Worm (Caenorhabditis elegans) whole organism, mixed stage, embryonic: ENCODE data around the gene ZC443.2.

ENCODE experiments used
- M03D4.4 ChIP-seq: sonication (generic microtip); optimal IDR thresholded peaks from 2 replicates; lab custom pipeline; 2017; ENCODE audit warnings: mild to moderate bottlenecking, missing genetic modification characterization, missing compliant biosample characterization
- bed-3 ChIP-seq: fragments of 200-800 bp; sonication (Bioruptor generic); optimal IDR thresholded peaks from 3 replicates; lab custom pipeline; 2018; ENCODE audit warnings: mild to moderate bottlenecking, missing genetic modification characterization, moderate library complexity, missing compliant biosample characterization
- blmp-1 ChIP-seq: fragments of 150-350 bp; optimal IDR thresholded peaks from 2 replicates; lab custom pipeline; 2014; ENCODE audit warnings: missing biosample characterization, missing genetic modification characterization
- ceh-39 ChIP-seq: fragments of 150-350 bp; optimal IDR thresholded peaks from 2 replicates; lab custom pipeline; 2014; ENCODE audit warnings: missing biosample characterization, missing genetic modification characterization
- ceh-43 ChIP-seq: fragments of 200-800 bp; sonication (Bioruptor generic); optimal IDR thresholded peaks from 2 replicates; lab custom pipeline; 2018; ENCODE audit warnings: mild to moderate bottlenecking, missing genetic modification characterization, moderate library complexity, missing compliant biosample characterization
- ceh-83 ChIP-seq: fragments of 200-800 bp; sonication (Bioruptor generic); optimal IDR thresholded peaks from 2 replicates; lab custom pipeline; 2018; ENCODE audit warnings: mild to moderate bottlenecking, missing genetic modification characterization, missing compliant biosample characterization
- ces-1 ChIP-seq: fragments of 150-350 bp; optimal IDR thresholded peaks from 2 replicates; lab custom pipeline; 2014; ENCODE audit warnings: missing biosample characterization, missing genetic modification reagents, missing genetic modification characterization
- cnd-1 ChIP-seq: fragments of 200-800 bp; sonication (Bioruptor generic); optimal IDR thresholded peaks from 2 replicates; lab custom pipeline; 2018; ENCODE audit warnings: mild to moderate bottlenecking, missing genetic modification characterization, missing compliant biosample characterization
- drap-1 ChIP-seq: fragments of 200-800 bp; sonication (Bioruptor generic); optimal IDR thresholded peaks from 3 replicates; lab custom pipeline; 2018; ENCODE audit warnings: mild to moderate bottlenecking, missing genetic modification characterization, missing compliant biosample characterization
- elt-1 ChIP-seq: sonication (generic microtip); optimal IDR thresholded peaks from 2 replicates; lab custom pipeline; 2017; ENCODE audit warnings: missing genetic modification characterization, mild to moderate bottlenecking, missing compliant biosample characterization, antibody characterized with exemption, moderate library complexity, borderline replicate concordance; ENCODE audit not compliant: insufficient read depth
- elt-3 ChIP-seq: fragments of 150-350 bp; optimal IDR thresholded peaks from 2 replicates; lab custom pipeline; 2014; ENCODE audit warnings: missing biosample characterization, missing genetic modification characterization
- flh-1 ChIP-seq: fragments of 200-800 bp; sonication (Bioruptor generic); optimal IDR thresholded peaks from 2 replicates; lab custom pipeline; 2018; ENCODE audit warnings: mild to moderate bottlenecking, missing genetic modification characterization, moderate library complexity, missing compliant biosample characterization
- ham-2 ChIP-seq: fragments of 200-800 bp; sonication (Bioruptor generic); optimal IDR thresholded peaks from 2 replicates; lab custom pipeline; 2018; ENCODE audit warnings: mild to moderate bottlenecking, missing genetic modification characterization, missing compliant biosample characterization
- hlh-1 ChIP-seq: fragments of 150-350 bp; optimal IDR thresholded peaks from 2 replicates; lab custom pipeline; 2014; ENCODE audit warnings: missing biosample characterization, missing genetic modification reagents, missing genetic modification characterization
- lin-13 ChIP-seq: fragments of 150-350 bp; optimal IDR thresholded peaks from 2 replicates; lab custom pipeline; 2014; ENCODE audit warnings: missing biosample characterization, missing genetic modification characterization
- lin-32 ChIP-seq: fragments of 200-800 bp; sonication (Bioruptor generic); optimal IDR thresholded peaks from 2 replicates; lab custom pipeline; 2018; ENCODE audit warnings: mild to moderate bottlenecking, missing genetic modification characterization, missing compliant biosample characterization
- lsy-2 ChIP-seq: fragments of 150-350 bp; optimal IDR thresholded peaks from 2 replicates; lab custom pipeline; 2014; ENCODE audit warnings: missing biosample characterization, missing genetic modification characterization
- mab-5 ChIP-seq: fragments of 150-350 bp; optimal IDR thresholded peaks from 2 replicates; lab custom pipeline; 2014; ENCODE audit warnings: missing biosample characterization, missing genetic modification characterization
- mep-1 ChIP-seq: fragments of 150-350 bp; optimal IDR thresholded peaks from 2 replicates; lab custom pipeline; 2017; ENCODE audit warnings: missing biosample characterization, missing genetic modification reagents, missing genetic modification characterization, inconsistent platforms
- mls-2 ChIP-seq: sonication (generic microtip); optimal IDR thresholded peaks from 2 replicates; lab custom pipeline; 2016; ENCODE audit warnings: mild to moderate bottlenecking, missing genetic modification characterization, moderate library complexity, missing compliant biosample characterization
- nhr-12 ChIP-seq: fragments of 150-350 bp; optimal IDR thresholded peaks from 2 replicates; lab custom pipeline; 2014; ENCODE audit warnings: missing biosample characterization, missing genetic modification characterization
- nhr-2 ChIP-seq: fragments of 150-350 bp; optimal IDR thresholded peaks from 2 replicates; lab custom pipeline; 2014; ENCODE audit warnings: missing biosample characterization, missing genetic modification characterization
- nhr-237 ChIP-seq: fragments of 150-350 bp; optimal IDR thresholded peaks from 2 replicates; lab custom pipeline; 2014; ENCODE audit warnings: missing biosample characterization, missing genetic modification characterization
- nhr-28 ChIP-seq: fragments of 150-350 bp; optimal IDR thresholded peaks from 2 replicates; lab custom pipeline; 2014; ENCODE audit warnings: missing biosample characterization, missing genetic modification characterization
- nhr-76 ChIP-seq: sonication (generic microtip); optimal IDR thresholded peaks from 2 replicates; lab custom pipeline; 2017; ENCODE audit warnings: missing biosample characterization, missing genetic modification characterization
- pha-4 ChIP-seq: fragments of 150-350 bp; optimal IDR thresholded peaks from 2 replicates; lab custom pipeline; 2018; ENCODE audit warnings: missing biosample characterization, missing genetic modification reagents, missing genetic modification characterization
- sem-2 ChIP-seq: fragments of 200-800 bp; sonication (Bioruptor generic); optimal IDR thresholded peaks from 2 replicates; lab custom pipeline; 2018; ENCODE audit warnings: mild to moderate bottlenecking, missing genetic modification characterization, missing compliant biosample characterization
- snpc-4 ChIP-seq: fragments of 150-350 bp; optimal IDR thresholded peaks from 2 replicates; lab custom pipeline; 2014; ENCODE audit warnings: missing biosample characterization, missing genetic modification characterization
- sptf-1 ChIP-seq: sonication (generic microtip); optimal IDR thresholded peaks from 2 replicates; lab custom pipeline; 2017; ENCODE audit warnings: mild to moderate bottlenecking, missing genetic modification characterization, moderate library complexity, missing compliant biosample characterization
- tbx-8 ChIP-seq: fragments of 200-800 bp; sonication (Bioruptor generic); optimal IDR thresholded peaks from 2 replicates; lab custom pipeline; 2018; ENCODE audit warnings: mild to moderate bottlenecking, missing genetic modification characterization, moderate library complexity, missing compliant biosample characterization
- unc-120 ChIP-seq: sonication (generic microtip); optimal IDR thresholded peaks from 2 replicates; lab custom pipeline; 2017; ENCODE audit warnings: missing genetic modification characterization, missing compliant biosample characterization; ENCODE audit not compliant: poor library complexity, severe bottlenecking
- unc-39 ChIP-seq: fragments of 150-350 bp; optimal IDR thresholded peaks from 2 replicates; lab custom pipeline; 2014; ENCODE audit warnings: missing biosample characterization, missing genetic modification characterization
- zip-8 ChIP-seq: fragments of 150-350 bp; optimal IDR thresholded peaks from 2 replicates; lab custom pipeline; 2014; ENCODE audit warnings: missing biosample characterization, missing genetic modification characterization
- ztf-11 ChIP-seq: fragments of 150-350 bp; optimal IDR thresholded peaks from 2 replicates; lab custom pipeline; 2014; ENCODE audit warnings: missing biosample characterization, missing genetic modification characterization

Gene ZC443.2

DNA sequence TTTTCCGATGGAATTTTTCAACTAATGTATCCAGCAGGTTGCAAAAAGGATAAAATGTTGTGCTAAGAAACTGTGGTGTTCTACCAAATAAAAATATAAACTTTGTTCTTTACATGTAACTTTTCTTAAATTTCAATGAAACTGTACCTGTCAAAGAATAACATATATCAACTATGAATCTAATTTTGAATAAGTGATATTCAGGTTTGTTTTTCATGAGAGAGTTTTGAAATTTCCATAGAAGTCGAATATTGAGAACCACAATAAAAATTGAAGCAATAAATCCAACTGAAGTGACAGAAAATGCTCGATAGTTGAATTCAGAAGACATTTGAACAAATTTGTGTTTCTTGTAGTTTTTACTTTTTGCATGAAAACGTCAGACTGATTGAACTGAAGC is 20.8 kb downstream of the ZC443.2 start, which contains the start of gene srbc-43:
TSS of gene srbc-43 (minus strand) at position 331 of the 400 bp plus-strand sequence.
- no peak for TF ChIP-seq nhr-76 (tag; lab: Kevin White, UChicago)

- TF ChIP-seq ceh-43 (GFP tag; lab: Kevin White, UChicago), result no peak
- no peak for TF ChIP-seq nhr-2
- no peak for TF ChIP-seq bed-3
- no peak for TF ChIP-seq M03D4.4 (tag; lab: Kevin White, UChicago)
- TF ChIP-seq unc-120 (tag; lab: Kevin White, UChicago), result no peak
- no peak for TF ChIP-seq blmp-1
Observed at ce11 chrV:12788451-12788850, 22.5 kb downstream of the ZC443.2 start, which contains the start of gene srbc-44. Gene srbc-44, minus strand, starts transcription at chrV:12788551.

DNA sequence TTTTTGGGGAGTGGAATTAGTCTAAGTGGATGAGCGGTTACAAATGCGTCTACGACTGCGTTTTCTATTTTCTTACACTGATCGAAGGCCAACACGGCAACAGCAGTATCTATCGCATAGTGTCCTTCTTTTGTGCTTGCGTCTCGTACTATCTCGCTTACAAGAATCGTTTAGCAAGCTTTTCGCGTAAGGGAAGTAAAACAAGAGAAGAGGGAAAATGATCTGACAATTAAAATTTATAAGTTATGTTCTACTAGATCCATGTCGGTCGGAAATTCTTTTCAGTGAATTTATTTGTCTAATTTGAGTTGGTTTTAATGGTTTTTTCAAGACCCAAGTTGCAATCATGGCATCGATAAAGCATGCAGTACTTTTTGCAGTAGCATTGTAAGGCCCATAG is 24.0 kb downstream of the ZC443.2 start, which contains the start of gene fkb-4:
TSS of gene fkb-4 (minus strand) at position 101 of the 400 bp plus-strand sequence.
- TF ChIP-seq nhr-28 (tag; lab: Kevin White, UChicago) (no peak), lin-32 (GFP tag; lab: Kevin White, UChicago) (no peak), flh-1 (GFP tag; lab: Kevin White, UChicago) (no peak), M03D4.4 (tag; lab: Kevin White, UChicago) (no peak), ceh-43 (GFP tag; lab: Kevin White, UChicago) (no peak), mep-1 (tag; lab: Kevin White, UChicago) (no peak), sptf-1 (no peak), nhr-237 (tag; lab: Kevin White, UChicago) (no peak), ceh-39 (tag; lab: Kevin White, UChicago) (no peak), lin-13 (tag; lab: Kevin White, UChicago) (no peak), elt-1 (tag; lab: Kevin White, UChicago) (no peak), ces-1 (no peak), nhr-76 (tag; lab: Kevin White, UChicago) (no peak), zip-8 (tag; lab: Kevin White, UChicago) (no peak), ceh-83 (GFP tag; lab: Kevin White, UChicago) (no peak)

ce11 chrV:12786340-12786739 is 24.7 kb downstream of the ZC443.2 start:
- TF ChIP-seq mab-5 (tag; lab: Kevin White, UChicago), result no peak
- TF ChIP-seq nhr-28 (tag; lab: Kevin White, UChicago), result no peak
- TF ChIP-seq mep-1 (tag; lab: Kevin White, UChicago), result no peak
- no peak for TF ChIP-seq elt-1 (tag; lab: Kevin White, UChicago)
- TF ChIP-seq tbx-8, result no peak
- TF ChIP-seq nhr-12 (tag; lab: Kevin White, UChicago), result no peak
- TF ChIP-seq ham-2 (GFP tag; lab: Kevin White, UChicago), result no peak
- TF ChIP-seq snpc-4 (tag; lab: Kevin White, UChicago), result no peak
- TF ChIP-seq zip-8 (tag; lab: Kevin White, UChicago), result no peak
- no peak for TF ChIP-seq lin-13 (tag; lab: Kevin White, UChicago)
- TF ChIP-seq cnd-1 (tag; lab: Kevin White, UChicago), result no peak
- TF ChIP-seq blmp-1, result no peak
- TF ChIP-seq lin-32 (GFP tag; lab: Kevin White, UChicago), result no peak

ce11 chrV:12784861-12785260 is 26.1 kb downstream of the ZC443.2 start, which contains the start of gene sre-20:
Gene sre-20, minus strand, starts transcription at chrV:12784961.
- TF ChIP-seq cnd-1 (tag; lab: Kevin White, UChicago) (no peak), ztf-11 (no peak), elt-3 (no peak), bed-3 (no peak), ham-2 (GFP tag; lab: Kevin White, UChicago) (no peak), ceh-43 (GFP tag; lab: Kevin White, UChicago) (no peak)

DNA sequence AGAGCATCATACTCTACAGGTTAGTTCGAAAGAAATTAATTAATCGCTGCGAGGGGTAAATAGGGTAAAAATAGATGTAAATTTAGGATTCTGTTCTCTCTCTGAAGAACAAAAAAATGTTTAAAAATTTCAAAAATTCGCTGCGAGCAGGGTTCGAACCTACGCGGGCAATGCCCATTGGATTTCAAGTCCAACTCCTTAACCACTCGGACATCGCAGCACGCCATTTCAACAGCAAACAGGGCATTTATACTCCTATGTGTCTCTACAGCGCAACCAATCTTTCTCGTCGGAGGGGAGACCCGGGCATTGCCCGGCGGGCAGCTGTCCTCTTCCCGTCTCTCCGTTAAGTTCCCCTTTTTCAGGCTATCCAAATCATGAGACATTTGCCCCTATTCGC is 30.7 kb downstream of the ZC443.2 start:
- TF ChIP-seq blmp-1, result no peak
- peak; percentile 55 for TF ChIP-seq lsy-2
- TF ChIP-seq sem-2 (GFP tag; lab: Kevin White, UChicago), result peak; percentile 90
- TF ChIP-seq zip-8 (tag; lab: Kevin White, UChicago), result no peak
- no peak for TF ChIP-seq ces-1
- no peak for TF ChIP-seq nhr-12 (tag; lab: Kevin White, UChicago)
- peak; percentile 96 for TF ChIP-seq drap-1 (GFP tag; lab: Kevin White, UChicago)
- TF ChIP-seq sptf-1, result peak; percentile 97
- peak; percentile 76 for TF ChIP-seq mep-1 (tag; lab: Kevin White, UChicago)
- TF ChIP-seq hlh-1 (tag; lab: Kevin White, UChicago), result no peak
- no peak for TF ChIP-seq elt-1 (tag; lab: Kevin White, UChicago)
- TF ChIP-seq nhr-76 (tag; lab: Kevin White, UChicago), result no peak
- TF ChIP-seq nhr-28 (tag; lab: Kevin White, UChicago), result peak; percentile 66
- TF ChIP-seq M03D4.4 (tag; lab: Kevin White, UChicago), result peak; percentile 94
- peak; percentile 88 for TF ChIP-seq ceh-43 (GFP tag; lab: Kevin White, UChicago)
- TF ChIP-seq lin-13 (tag; lab: Kevin White, UChicago), result peak; percentile 24
- peak; percentile 93 for TF ChIP-seq cnd-1 (tag; lab: Kevin White, UChicago)
- peak; percentile 92 for TF ChIP-seq lin-32 (GFP tag; lab: Kevin White, UChicago)
- TF ChIP-seq ham-2 (GFP tag; lab: Kevin White, UChicago), result peak; percentile 78
- peak; percentile 75 for TF ChIP-seq tbx-8
- TF ChIP-seq bed-3, result peak; percentile 86
- TF ChIP-seq ceh-39 (tag; lab: Kevin White, UChicago), result no peak
- TF ChIP-seq mls-2 (tag; lab: Kevin White, UChicago), result peak; percentile 98
- peak; percentile 62 for TF ChIP-seq pha-4 (tag; lab: Kevin White, UChicago)
- TF ChIP-seq unc-120 (tag; lab: Kevin White, UChicago), result peak; percentile 93
- peak; percentile 59 for TF ChIP-seq ztf-11
- no peak for TF ChIP-seq unc-39 (tag; lab: Kevin White, UChicago)
- TF ChIP-seq mab-5 (tag; lab: Kevin White, UChicago), result no peak
- TF ChIP-seq elt-3, result peak; percentile 8
- TF ChIP-seq snpc-4 (tag; lab: Kevin White, UChicago), result no peak
- peak; percentile 84 for TF ChIP-seq flh-1 (GFP tag; lab: Kevin White, UChicago)
